Worm (Caenorhabditis elegans) whole organism, young adult: Measurements from ENCODE around the gene unc-50.
A peak's percentile ranks its signal among the peaks of the same experiment; 100 is the strongest.

Experiments used
- B0261.1 ChIP-seq: sonication (generic microtip); optimal IDR thresholded peaks from 2 replicates; lab custom pipeline; 2016; ENCODE audit warnings: mild to moderate bottlenecking, missing genetic modification characterization, moderate library complexity, missing compliant biosample characterization
- C17E4.6 ChIP-seq: fragments of 200-800 bp; sonication (Bioruptor generic); IDR thresholded peaks from 2 replicates; pipeline ENCODE4 v1.3.6; 2022; ENCODE audit warnings: missing genetic modification reagents, missing genetic modification characterization, missing compliant biosample characterization
- D2030.7 ChIP-seq: fragments of 200-800 bp; sonication (Bioruptor generic); IDR thresholded peaks from 2 replicates; pipeline ENCODE4 v1.3.6; 2022; ENCODE audit warnings: missing genetic modification reagents, missing genetic modification characterization, missing compliant biosample characterization
- F55B11.4 ChIP-seq: sonication (generic microtip); optimal IDR thresholded peaks from 2 replicates; lab custom pipeline; 2016; ENCODE audit warnings: missing compliant biosample characterization, missing genetic modification characterization, borderline replicate concordance; ENCODE audit not compliant: insufficient read depth
- F57A8.1 ChIP-seq: fragments of 200-800 bp; sonication (Bioruptor generic); optimal IDR thresholded peaks from 2 replicates; lab custom pipeline; 2018; ENCODE audit warnings: mild to moderate bottlenecking, missing genetic modification characterization, moderate library complexity, missing compliant biosample characterization
- F57C9.4 ChIP-seq: sonication (generic microtip); optimal IDR thresholded peaks from 2 replicates; lab custom pipeline; 2017; ENCODE audit warnings: mild to moderate bottlenecking, missing genetic modification characterization, missing compliant biosample characterization
- T07F8.4 ChIP-seq: sonication (generic microtip); optimal IDR thresholded peaks from 2 replicates; lab custom pipeline; 2016; ENCODE audit warnings: mild to moderate bottlenecking, missing genetic modification characterization, moderate library complexity, missing compliant biosample characterization
- T26A5.8 ChIP-seq: sonication (generic microtip); optimal IDR thresholded peaks from 2 replicates; lab custom pipeline; 2016; ENCODE audit warnings: missing genetic modification characterization, missing compliant biosample characterization
- Y53F4B.3 ChIP-seq: fragments of 200-800 bp; sonication (Bioruptor generic); IDR thresholded peaks from 2 replicates; pipeline ENCODE4 v1.3.6; 2022; ENCODE audit warnings: missing genetic modification reagents, missing genetic modification characterization, missing compliant biosample characterization
- akir-1 ChIP-seq: fragments of 200-800 bp; sonication (Bioruptor generic); optimal IDR thresholded peaks from 2 replicates; lab custom pipeline; 2018; ENCODE audit warnings: mild to moderate bottlenecking, missing genetic modification characterization, moderate library complexity, missing compliant biosample characterization
- aptf-2 ChIP-seq: fragments of 200-800 bp; sonication (Bioruptor generic); conservative IDR thresholded peaks from 2 replicates; pipeline ENCODE4 v1.3.6; 2022; ENCODE audit warnings: missing genetic modification reagents, missing genetic modification characterization, missing compliant biosample characterization
- atf-7 ChIP-seq: sonication (generic microtip); optimal IDR thresholded peaks from 2 replicates; lab custom pipeline; 2017; ENCODE audit warnings: mild to moderate bottlenecking, missing genetic modification characterization, missing compliant biosample characterization
- attf-3 ChIP-seq: fragments of 200-800 bp; sonication (Bioruptor generic); conservative IDR thresholded peaks from 2 replicates; pipeline ENCODE4 v1.3.6; 2022; ENCODE audit warnings: missing genetic modification reagents, missing genetic modification characterization, missing compliant biosample characterization
- attf-5 ChIP-seq: fragments of 200-800 bp; sonication (Bioruptor generic); optimal IDR thresholded peaks from 2 replicates; lab custom pipeline; 2018; ENCODE audit warnings: mild to moderate bottlenecking, missing genetic modification characterization, missing compliant biosample characterization
- attf-6 ChIP-seq: fragments of 200-800 bp; sonication (Bioruptor generic); IDR thresholded peaks from 2 replicates; pipeline ENCODE4 v1.3.6; 2022; ENCODE audit warnings: missing genetic modification reagents, missing genetic modification characterization, missing compliant biosample characterization
- bed-2 ChIP-seq: fragments of 200-800 bp; sonication (Bioruptor generic); IDR thresholded peaks from 2 replicates; pipeline ENCODE4 v1.3.6; 2022; ENCODE audit warnings: missing genetic modification reagents, missing genetic modification characterization, missing compliant biosample characterization
- ccch-3 ChIP-seq: fragments of 200-800 bp; sonication (Bioruptor generic); optimal IDR thresholded peaks from 2 replicates; lab custom pipeline; 2018; ENCODE audit warnings: mild to moderate bottlenecking, missing genetic modification characterization, missing compliant biosample characterization
- cebp-2 ChIP-seq: fragments of 200-800 bp; sonication (Bioruptor generic); IDR thresholded peaks from 2 replicates; pipeline ENCODE4 v1.3.6; 2022; ENCODE audit warnings: missing genetic modification characterization, missing compliant biosample characterization
- ceh-91 ChIP-seq: fragments of 200-800 bp; sonication (Bioruptor generic); IDR thresholded peaks from 2 replicates; pipeline ENCODE4 v1.3.6; 2022; ENCODE audit warnings: missing genetic modification reagents, missing genetic modification characterization, missing compliant biosample characterization
- die-1 ChIP-seq: sonication (generic microtip); optimal IDR thresholded peaks from 2 replicates; lab custom pipeline; 2016; ENCODE audit warnings: missing genotype, mild to moderate bottlenecking, missing genetic modification characterization, missing compliant biosample characterization
- dox-1 ChIP-seq: fragments of 200-800 bp; sonication (Bioruptor generic); IDR thresholded peaks from 2 replicates; pipeline ENCODE4 v1.3.6; 2022; ENCODE audit warnings: missing genetic modification reagents, missing genetic modification characterization, missing compliant biosample characterization
- egl-18 ChIP-seq: fragments of 200-800 bp; sonication (Bioruptor generic); IDR thresholded peaks from 2 replicates; pipeline ENCODE4 v1.3.6; 2022; ENCODE audit warnings: missing genetic modification reagents, missing genetic modification characterization, missing compliant biosample characterization
- egl-44 ChIP-seq: fragments of 200-800 bp; sonication (Bioruptor generic); IDR thresholded peaks from 2 replicates; pipeline ENCODE4 v1.3.6; 2022; ENCODE audit warnings: missing genetic modification reagents, missing genetic modification characterization, missing compliant biosample characterization
- egrh-3 ChIP-seq: fragments of 200-800 bp; sonication (Bioruptor generic); IDR thresholded peaks from 2 replicates; pipeline ENCODE4 v1.3.6; 2022; ENCODE audit warnings: missing genetic modification reagents, missing genetic modification characterization, missing compliant biosample characterization
- hrde-1 ChIP-seq: sonication (generic microtip); optimal IDR thresholded peaks from 2 replicates; lab custom pipeline; 2016; ENCODE audit warnings: missing genetic modification characterization, mild to moderate bottlenecking, missing compliant biosample characterization, moderate library complexity, missing genotype, missing genetic modification reagents, borderline replicate concordance
- lag-1 ChIP-seq: fragments of 200-800 bp; sonication (Bioruptor generic); IDR thresholded peaks from 2 replicates; pipeline ENCODE4 v1.3.6; 2022; ENCODE audit warnings: missing genetic modification reagents, missing genetic modification characterization, missing compliant biosample characterization
- lin-26 ChIP-seq: fragments of 200-800 bp; sonication (Bioruptor generic); IDR thresholded peaks from 2 replicates; pipeline ENCODE4 v1.3.6; 2022; ENCODE audit warnings: missing genetic modification reagents, missing genetic modification characterization, missing compliant biosample characterization
- lsl-1 ChIP-seq: fragments of 200-800 bp; sonication (Bioruptor generic); optimal IDR thresholded peaks from 2 replicates; lab custom pipeline; 2018; ENCODE audit warnings: mild to moderate bottlenecking, missing genetic modification characterization, moderate library complexity, missing compliant biosample characterization
- lsy-27 ChIP-seq: sonication (generic microtip); optimal IDR thresholded peaks from 2 replicates; lab custom pipeline; 2017; ENCODE audit warnings: missing genetic modification characterization, mild to moderate bottlenecking, missing compliant biosample characterization, antibody characterized with exemption, missing genotype, borderline replicate concordance; ENCODE audit not compliant: insufficient read depth
- madf-3 ChIP-seq: fragments of 200-800 bp; sonication (Bioruptor generic); IDR thresholded peaks from 2 replicates; pipeline ENCODE4 v1.3.6; 2022; ENCODE audit warnings: missing genetic modification reagents, missing genetic modification characterization, missing compliant biosample characterization
- madf-6 ChIP-seq: fragments of 200-800 bp; sonication (Bioruptor generic); IDR thresholded peaks from 2 replicates; pipeline ENCODE4 v1.3.6; 2022; ENCODE audit warnings: missing genetic modification reagents, missing genetic modification characterization, missing compliant biosample characterization
- mes-4 ChIP-seq: sonication (generic microtip); optimal IDR thresholded peaks from 2 replicates; lab custom pipeline; 2016; ENCODE audit warnings: missing genotype, missing genetic modification characterization, missing compliant biosample characterization
- nhr-120 ChIP-seq: fragments of 200-800 bp; sonication (Bioruptor generic); IDR thresholded peaks from 2 replicates; pipeline ENCODE4 v1.3.6; 2022; ENCODE audit warnings: missing genetic modification characterization, missing compliant biosample characterization
- nhr-80 ChIP-seq: sonication (generic microtip); optimal IDR thresholded peaks from 2 replicates; lab custom pipeline; 2016; ENCODE audit warnings: missing genetic modification characterization, missing compliant biosample characterization
- rec-8 ChIP-seq, 2 experiments: sonication (generic microtip); optimal IDR thresholded peaks; 2 replicates each; lab custom pipeline; 2016; ENCODE audit warnings: mild to moderate bottlenecking in 2 of 2, missing genetic modification characterization in 2 of 2, missing genetic modification reagents in 2 of 2, missing genotype in 2 of 2, missing biosample characterization in 1 of 2, missing compliant biosample characterization in 1 of 2, moderate library complexity in 1 of 2
- snpc-4 ChIP-seq, 5 experiments: fragments of 150-350 bp in 1 of 5; sonication (generic microtip) in 4 of 5; optimal IDR thresholded peaks; 2 replicates each; lab custom pipeline; 2014 to 2018; ENCODE audit warnings: missing genetic modification characterization in 5 of 5, missing biosample characterization in 3 of 5, antibody characterized with exemption in 2 of 5, mild to moderate bottlenecking in 2 of 5, missing compliant biosample characterization in 2 of 5, missing genotype in 2 of 5, moderate library complexity in 2 of 5, missing genetic modification reagents in 1 of 5
- unc-130 ChIP-seq: sonication (generic microtip); optimal IDR thresholded peaks from 2 replicates; lab custom pipeline; 2016; ENCODE audit warnings: missing genetic modification reagents, missing genetic modification characterization, missing compliant biosample characterization
- zim-3 ChIP-seq: sonication (generic microtip); optimal IDR thresholded peaks from 2 replicates; lab custom pipeline; 2017; ENCODE audit warnings: mild to moderate bottlenecking, missing genetic modification characterization, moderate library complexity, missing compliant biosample characterization

The unc-50 gene

DNA sequence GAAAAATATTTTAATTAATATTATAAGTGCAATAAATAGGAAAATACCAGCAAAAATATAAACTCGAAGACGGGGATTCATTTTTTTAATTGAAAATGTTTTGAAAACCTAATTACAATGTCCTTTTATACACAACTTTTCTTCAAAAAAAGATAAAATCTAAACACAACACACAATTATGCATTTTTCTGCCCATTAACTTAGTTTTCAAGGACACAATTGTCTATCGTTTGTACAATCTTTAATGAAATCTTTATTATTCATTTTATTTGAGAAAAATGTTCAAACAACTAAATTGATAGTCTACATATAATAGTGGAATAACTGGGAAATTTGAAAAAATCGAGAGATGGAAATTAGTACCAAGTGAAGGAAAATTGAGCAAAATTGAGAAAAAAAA, 11.9 kb downstream of the unc-50 start, which contains the start of gene T07A5.1:
T07A5.1 (minus strand) TSS at position 149 of the 400 bp plus-strand sequence.
- TF ChIP-seq ccch-3 (GFP tag; lab: Kevin White, UChicago) (no peak), akir-1 (no peak), D2030.7 (GFP tag; lab: Robert Waterston, UW) (no peak), madf-3 (GFP tag; lab: Robert Waterston, UW) (no peak), egl-18 (GFP tag; lab: Robert Waterston, UW) (no peak), C17E4.6 (GFP tag; lab: Robert Waterston, UW) (no peak), mes-4 (tag; lab: Kevin White, UChicago) (no peak), rec-8 (tag; optimal IDR thresholded peaks at IDR 0.05; lab: Kevin White, UChicago) (no peak), zim-3 (tag; lab: Kevin White, UChicago) (no peak), F57C9.4 (tag; lab: Kevin White, UChicago) (no peak), B0261.1 (tag; lab: Kevin White, UChicago) (no peak), dox-1 (GFP tag; lab: Robert Waterston, UW) (no peak), aptf-2 (GFP tag; lab: Robert Waterston, UW) (no peak), T26A5.8 (tag; lab: Kevin White, UChicago) (no peak), ceh-91 (no peak), egrh-3 (GFP tag; lab: Robert Waterston, UW) (no peak), F57A8.1 (no peak), egl-44 (GFP tag; lab: Robert Waterston, UW) (no peak)

DNA sequence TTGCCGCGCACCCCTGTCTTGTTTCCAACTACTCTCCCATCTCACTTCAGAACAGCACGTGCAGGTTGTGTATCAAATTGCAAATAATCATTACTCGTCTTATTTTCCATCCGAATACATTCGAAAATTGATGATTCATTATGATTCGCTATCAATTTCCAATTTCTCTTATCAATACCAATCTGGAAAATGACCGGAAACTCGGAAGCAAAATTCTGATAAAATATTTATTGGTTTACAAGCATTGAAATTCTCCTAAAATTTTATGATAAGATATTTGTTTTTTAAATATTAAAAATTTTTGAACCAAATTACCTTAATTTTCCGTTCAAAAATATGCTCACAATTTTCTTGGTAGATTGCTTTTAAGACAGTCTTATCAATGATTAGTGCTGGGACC, 12.7 kb downstream of the unc-50 start:
- TF ChIP-seq ceh-91 (no peak), attf-3 (GFP tag; lab: Robert Waterston, UW) (no peak), cebp-2 (GFP tag; lab: Robert Waterston, UW) (no peak), bed-2 (GFP tag; lab: Robert Waterston, UW) (no peak), lsl-1 (GFP tag; lab: Kevin White, UChicago) (no peak), nhr-80 (peak; percentile 42), akir-1 (no peak), nhr-120 (no peak)

DNA sequence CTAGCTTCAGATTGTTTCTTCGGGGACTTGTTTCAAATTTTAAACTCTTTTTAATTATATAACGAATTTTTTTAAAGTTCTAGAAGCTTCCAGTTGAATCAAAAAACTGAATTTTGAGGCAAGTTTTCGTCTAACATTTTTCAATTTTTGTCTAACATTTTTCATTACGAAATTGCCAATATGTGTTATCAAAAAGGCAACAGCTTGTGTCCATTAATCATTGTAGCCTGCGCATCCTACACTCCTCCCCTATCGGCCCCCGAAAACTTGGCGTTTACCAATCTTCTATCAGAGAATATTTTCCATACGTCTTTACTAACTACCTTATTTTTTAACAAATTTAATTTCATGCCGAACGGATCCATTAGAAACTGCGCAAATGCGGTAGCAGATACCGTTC, 17.9 kb downstream of the unc-50 start, which contains the start of gene vglu-3:
vglu-3 (plus strand) TSS at position 301 of the 400 bp plus-strand sequence.
- TF ChIP-seq aptf-2 (GFP tag; lab: Robert Waterston, UW): no peak

DNA sequence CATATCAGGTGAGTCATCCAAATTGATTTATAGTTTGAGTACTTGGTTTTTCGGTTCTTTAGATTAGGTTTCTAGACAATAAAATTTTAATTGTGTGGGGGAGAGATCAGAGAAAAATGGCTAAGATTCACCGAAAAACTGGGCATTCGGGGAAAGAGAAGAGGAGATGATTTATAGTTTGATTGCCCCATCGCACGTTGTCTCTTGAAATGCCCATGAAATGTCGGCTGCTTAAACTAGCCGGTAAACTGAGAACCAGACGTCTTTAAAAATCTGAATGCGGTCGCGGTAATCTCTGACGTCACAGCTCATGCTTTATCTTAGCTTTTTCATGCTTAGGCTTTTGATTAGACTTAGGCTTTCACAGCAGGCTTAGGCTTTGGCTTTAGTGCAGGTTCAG, 21.1 kb downstream of the unc-50 start:
- no peak for TF ChIP-seq atf-7
- no peak for TF ChIP-seq T07F8.4 (tag; lab: Kevin White, UChicago)
- TF ChIP-seq snpc-4 (GFP tag; optimal IDR thresholded peaks at IDR 0.05; lab: Kevin White, UChicago): no peak
- peak in 2 of 4 experiments; percentile 4 to 51 for TF ChIP-seq snpc-4 (tag; optimal IDR thresholded peaks at IDR 0.05; lab: Kevin White, UChicago)
- no peak for TF ChIP-seq unc-130 (GFP tag; lab: Kevin White, UChicago)
- no peak for TF ChIP-seq bed-2 (GFP tag; lab: Robert Waterston, UW)
- TF ChIP-seq lsy-27 (tag; lab: Kevin White, UChicago): no peak
- no peak for TF ChIP-seq hrde-1 (tag; lab: Kevin White, UChicago)
- no peak for TF ChIP-seq nhr-80
- no peak for TF ChIP-seq Y53F4B.3
- TF ChIP-seq F57A8.1: no peak
- no peak for TF ChIP-seq egrh-3 (GFP tag; lab: Robert Waterston, UW)
- TF ChIP-seq lag-1 (GFP tag; lab: Robert Waterston, UW): no peak
- TF ChIP-seq madf-6 (GFP tag; lab: Robert Waterston, UW): no peak
- no peak for TF ChIP-seq die-1 (tag; lab: Kevin White, UChicago)
- 0 out of 2 replicates have a peak, but pooled peaks have one; percentile 23 for TF ChIP-seq lin-26 (GFP tag; lab: Robert Waterston, UW)
- TF ChIP-seq attf-6 (GFP tag; lab: Robert Waterston, UW): no peak
- TF ChIP-seq F55B11.4: no peak
- no peak for TF ChIP-seq attf-5 (GFP tag; lab: Kevin White, UChicago)
